Worm (Caenorhabditis elegans) whole organism, early embryonic: ENCODE data around the gene F10C2.7.

ENCODE experiments used
- B0310.2 ChIP-seq: sonication (generic microtip); optimal IDR thresholded peaks from 2 replicates; lab custom pipeline; 2016; ENCODE audit warnings: mild to moderate bottlenecking, missing genetic modification characterization, missing compliant biosample characterization
- F13C5.2 ChIP-seq: sonication (generic microtip); optimal IDR thresholded peaks from 2 replicates; lab custom pipeline; 2017; ENCODE audit warnings: mild to moderate bottlenecking, missing genetic modification characterization, inconsistent platforms, missing compliant biosample characterization
- aly-1 ChIP-seq: sonication (generic microtip); optimal IDR thresholded peaks from 2 replicates; lab custom pipeline; 2016; ENCODE audit warnings: missing genetic modification characterization, missing compliant biosample characterization
- ama-1 ChIP-seq: fragments of 150-350 bp; optimal IDR thresholded peaks from 2 replicates; lab custom pipeline; 2014
- ceh-13 ChIP-seq: fragments of 200-800 bp; sonication (Bioruptor generic); optimal IDR thresholded peaks from 2 replicates; lab custom pipeline; 2018; ENCODE audit warnings: mild to moderate bottlenecking, missing genetic modification characterization, missing compliant biosample characterization
- ceh-36 ChIP-seq: sonication (generic microtip); optimal IDR thresholded peaks from 2 replicates; lab custom pipeline; 2016; ENCODE audit warnings: missing genetic modification characterization, inconsistent platforms, missing compliant biosample characterization
- ets-7 ChIP-seq: sonication (generic microtip); optimal IDR thresholded peaks from 2 replicates; lab custom pipeline; 2016; ENCODE audit warnings: missing genotype, missing genetic modification characterization, missing compliant biosample characterization
- flt-1 ChIP-seq: fragments of 200-800 bp; sonication (Bioruptor generic); IDR thresholded peaks from 2 replicates; pipeline ENCODE4 v1.3.6; 2022; ENCODE audit warnings: missing genetic modification characterization, missing compliant biosample characterization
- hmbx-1 ChIP-seq: sonication (generic microtip); optimal IDR thresholded peaks from 2 replicates; lab custom pipeline; 2016; ENCODE audit warnings: mild to moderate bottlenecking, missing genetic modification characterization, missing compliant biosample characterization
- hmg-4 ChIP-seq: fragments of 200-800 bp; sonication (Bioruptor generic); optimal IDR thresholded peaks from 2 replicates; lab custom pipeline; 2018; ENCODE audit warnings: mild to moderate bottlenecking, missing genetic modification characterization, missing compliant biosample characterization
- hnd-1 ChIP-seq: sonication (generic microtip); optimal IDR thresholded peaks from 2 replicates; lab custom pipeline; 2016; ENCODE audit warnings: missing genetic modification characterization, missing compliant biosample characterization
- pes-1 ChIP-seq: fragments of 200-800 bp; sonication (Bioruptor generic); IDR thresholded peaks from 2 replicates; pipeline ENCODE4 v1.3.6; 2022; ENCODE audit warnings: missing genetic modification reagents, missing genetic modification characterization, missing compliant biosample characterization
- scrt-1 ChIP-seq: fragments of 200-800 bp; sonication (Bioruptor generic); IDR thresholded peaks from 2 replicates; pipeline ENCODE4 v1.3.6; 2022; ENCODE audit warnings: missing genetic modification characterization, missing compliant biosample characterization
- sea-1 ChIP-seq: fragments of 200-800 bp; sonication (Bioruptor generic); conservative IDR thresholded peaks from 2 replicates; pipeline ENCODE4 v1.3.6; 2022; ENCODE audit warnings: missing genetic modification characterization, missing compliant biosample characterization
- tbx-11 ChIP-seq: fragments of 200-800 bp; sonication (Bioruptor generic); IDR thresholded peaks from 2 replicates; pipeline ENCODE4 v1.3.6; 2022; ENCODE audit warnings: missing genetic modification characterization, missing compliant biosample characterization
- tbx-37 ChIP-seq: fragments of 200-800 bp; sonication (Bioruptor generic); conservative IDR thresholded peaks from 2 replicates; pipeline ENCODE4 v1.3.6; 2022; ENCODE audit warnings: missing genetic modification reagents, missing genetic modification characterization, missing compliant biosample characterization
- tra-4 ChIP-seq: sonication (generic microtip); optimal IDR thresholded peaks from 2 replicates; lab custom pipeline; 2017; ENCODE audit warnings: missing genetic modification characterization, missing compliant biosample characterization

F10C2.7 gene

DNA sequence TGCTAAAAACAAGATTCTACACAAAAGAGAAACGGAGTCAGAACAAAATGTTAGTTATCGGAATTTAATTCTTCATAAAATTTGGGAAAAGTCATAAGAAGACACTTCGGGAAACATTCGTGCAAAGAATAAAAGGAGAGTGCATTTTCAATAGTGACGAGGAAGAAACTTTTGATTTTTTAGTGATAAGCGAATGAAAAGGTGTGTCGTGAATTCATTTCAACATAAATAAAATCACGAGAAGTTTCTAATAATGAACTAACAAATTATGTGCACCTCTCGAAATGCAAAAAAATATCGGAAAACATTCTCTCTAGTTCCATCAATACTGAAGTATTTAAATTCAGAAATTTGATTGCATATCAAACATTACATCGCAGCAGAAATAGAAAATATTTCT is 22.3 kb downstream of the F10C2.7 start:
- TF ChIP-seq hnd-1 (tag; lab: Kevin White, UChicago) (no peak), aly-1 (tag; lab: Kevin White, UChicago) (no peak), ets-7 (tag; lab: Kevin White, UChicago) (no peak), pes-1 (GFP tag; lab: Robert Waterston, UW) (no peak), ceh-36 (tag; lab: Kevin White, UChicago) (no peak), tbx-37 (GFP tag; lab: Robert Waterston, UW) (no peak), F13C5.2 (tag; lab: Kevin White, UChicago) (no peak), tbx-11 (GFP tag; lab: Robert Waterston, UW) (no peak), hmg-4 (GFP tag; lab: Kevin White, UChicago) (no peak), flt-1 (GFP tag; lab: Robert Waterston, UW) (no peak)

DNA sequence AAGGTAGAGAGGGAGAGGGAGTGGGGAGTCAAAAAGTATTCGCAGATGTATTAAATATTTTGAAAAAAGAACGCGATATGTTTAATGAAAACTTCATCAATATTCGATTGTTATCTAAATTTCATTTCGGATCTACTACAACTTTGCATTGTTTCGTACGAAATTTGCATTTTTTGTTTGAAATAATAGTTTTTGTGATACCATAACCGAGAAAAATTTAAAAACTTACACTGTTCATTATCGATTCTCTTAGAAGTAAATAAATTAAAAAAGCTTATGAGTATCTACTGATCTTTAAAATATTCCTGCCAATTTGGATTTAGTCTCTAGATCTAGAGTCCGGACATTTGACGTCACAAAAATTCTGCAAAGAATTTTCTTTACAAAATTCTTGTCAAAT is 26.6 kb downstream of the F10C2.7 start, which contains the start of gene R07B7.9:
Gene R07B7.9 (minus strand): TSS at position 101 of the 400 bp plus-strand sequence.
- no peak for TF ChIP-seq aly-1 (tag; lab: Kevin White, UChicago)
- no peak for TF ChIP-seq F13C5.2 (tag; lab: Kevin White, UChicago)
- TF ChIP-seq ama-1 (lab: Kevin White, UChicago) = no peak
- TF ChIP-seq hmbx-1 (tag; lab: Kevin White, UChicago) = no peak
- TF ChIP-seq scrt-1 = no peak
- no peak for TF ChIP-seq tbx-11 (GFP tag; lab: Robert Waterston, UW)
- no peak for TF ChIP-seq ceh-13 (GFP tag; lab: Kevin White, UChicago)
- no peak for TF ChIP-seq pes-1 (GFP tag; lab: Robert Waterston, UW)

DNA sequence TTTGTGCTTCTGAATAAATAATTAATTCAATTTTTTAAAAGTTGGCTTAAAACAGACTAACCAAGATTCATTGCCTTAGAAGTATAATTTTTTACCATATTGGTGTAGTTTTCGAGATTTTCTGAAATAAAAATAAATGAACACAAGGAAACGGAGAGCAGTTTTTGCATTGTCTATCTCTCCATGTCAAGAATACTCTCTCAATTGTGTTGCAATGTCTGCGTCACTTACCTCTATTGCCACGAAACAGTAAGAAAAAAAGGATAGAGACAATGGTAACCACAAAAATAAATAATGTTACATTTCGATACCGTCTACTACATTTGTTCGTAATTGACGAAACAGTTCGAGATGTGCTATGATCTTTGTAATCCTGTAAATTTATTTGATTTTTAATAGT is 29.2 kb downstream of the F10C2.7 start, which contains the start of gene R07B7.10:
Gene R07B7.10 (plus strand): TSS at position 285 of the 400 bp plus-strand sequence.
- TF ChIP-seq F13C5.2 (tag; lab: Kevin White, UChicago) (no peak), ama-1 (lab: Kevin White, UChicago) (no peak), B0310.2 (tag; lab: Kevin White, UChicago) (no peak), tbx-37 (GFP tag; lab: Robert Waterston, UW) (no peak), ceh-36 (tag; lab: Kevin White, UChicago) (no peak), hnd-1 (tag; lab: Kevin White, UChicago) (no peak), hmbx-1 (tag; lab: Kevin White, UChicago) (no peak), aly-1 (tag; lab: Kevin White, UChicago) (no peak), flt-1 (GFP tag; lab: Robert Waterston, UW) (no peak), ceh-13 (GFP tag; lab: Kevin White, UChicago) (no peak)

DNA sequence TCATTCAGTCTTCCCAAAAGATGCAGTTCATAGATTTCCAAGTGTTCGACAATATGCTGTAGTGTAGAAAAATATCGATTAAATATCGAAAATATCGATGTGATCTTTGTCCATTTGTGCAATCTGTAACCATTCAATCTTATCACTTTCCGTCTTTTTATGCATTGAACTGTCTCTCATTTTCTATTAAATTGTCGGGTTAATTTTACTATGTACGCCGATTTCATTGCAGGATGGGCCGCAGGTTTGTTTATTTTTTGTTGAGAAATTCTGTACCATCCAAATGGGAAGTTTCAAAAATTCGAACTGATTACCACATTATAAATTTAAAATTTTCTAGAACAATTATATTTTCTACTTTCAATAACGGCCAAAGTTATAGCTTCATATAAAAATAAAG is 30.5 kb downstream of the F10C2.7 start, which contains the start of gene R07B7.8:
Gene R07B7.8 (minus strand): TSS at position 101 of the 400 bp plus-strand sequence.
- TF ChIP-seq tbx-11 (GFP tag; lab: Robert Waterston, UW) = no peak
- no peak for TF ChIP-seq ets-7 (tag; lab: Kevin White, UChicago)
- TF ChIP-seq pes-1 (GFP tag; lab: Robert Waterston, UW) = no peak
- no peak for TF ChIP-seq sea-1
- no peak for TF ChIP-seq B0310.2 (tag; lab: Kevin White, UChicago)
- no peak for TF ChIP-seq ama-1 (lab: Kevin White, UChicago)
- TF ChIP-seq ceh-13 (GFP tag; lab: Kevin White, UChicago) = no peak
- no peak for TF ChIP-seq tbx-37 (GFP tag; lab: Robert Waterston, UW)
- no peak for TF ChIP-seq tra-4
- no peak for TF ChIP-seq flt-1 (GFP tag; lab: Robert Waterston, UW)
- no peak for TF ChIP-seq hnd-1 (tag; lab: Kevin White, UChicago)
- TF ChIP-seq ceh-36 (tag; lab: Kevin White, UChicago) = no peak
- TF ChIP-seq scrt-1 = no peak
- no peak for TF ChIP-seq hmg-4 (GFP tag; lab: Kevin White, UChicago)
- no peak for TF ChIP-seq aly-1 (tag; lab: Kevin White, UChicago)

DNA sequence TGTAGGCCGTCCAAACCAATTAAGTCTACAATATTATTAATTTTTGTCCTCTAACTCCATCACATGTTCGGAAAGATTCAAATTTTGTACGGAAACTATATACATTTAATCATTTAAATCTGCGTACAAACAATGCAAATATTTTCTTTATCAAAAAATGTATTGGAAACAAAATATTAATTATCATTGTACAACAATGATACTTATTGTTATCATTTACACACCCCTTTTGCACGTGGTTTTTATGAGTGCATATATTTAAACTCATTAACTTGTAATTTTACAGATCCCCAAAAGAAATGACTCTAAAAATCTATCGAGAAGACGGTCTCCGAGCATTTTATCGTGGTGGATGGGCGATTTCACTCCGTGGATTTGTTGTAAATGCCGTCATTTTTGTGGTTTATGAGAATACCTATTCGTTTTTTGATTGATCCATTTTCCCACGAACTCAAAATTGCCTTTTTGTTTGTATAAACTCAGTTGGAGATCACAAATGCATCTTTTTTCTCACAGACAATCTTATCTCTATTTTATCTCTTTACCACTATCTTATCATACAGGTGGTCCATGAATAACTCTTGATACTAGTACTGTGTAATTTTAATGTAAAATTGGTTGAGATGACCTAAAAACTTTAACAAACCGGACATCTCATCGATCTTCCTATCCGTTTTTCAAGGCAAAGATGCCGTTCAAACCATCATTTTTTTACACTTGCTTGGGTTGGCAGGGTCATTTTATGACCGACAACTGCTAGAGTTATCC is 32.4 kb downstream of the F10C2.7 start:
- TF ChIP-seq pes-1 (GFP tag; lab: Robert Waterston, UW) = no peak
- no peak for TF ChIP-seq ama-1 (lab: Kevin White, UChicago)
- no peak for TF ChIP-seq hmbx-1 (tag; lab: Kevin White, UChicago)
- no peak for TF ChIP-seq ets-7 (tag; lab: Kevin White, UChicago)
- no peak for TF ChIP-seq aly-1 (tag; lab: Kevin White, UChicago)
- no peak for TF ChIP-seq ceh-13 (GFP tag; lab: Kevin White, UChicago)
- TF ChIP-seq hnd-1 (tag; lab: Kevin White, UChicago) = no peak
- no peak for TF ChIP-seq flt-1 (GFP tag; lab: Robert Waterston, UW)
- TF ChIP-seq scrt-1 = no peak
- TF ChIP-seq tra-4 = no peak
- TF ChIP-seq B0310.2 (tag; lab: Kevin White, UChicago) = no peak
- no peak for TF ChIP-seq hmg-4 (GFP tag; lab: Kevin White, UChicago)
- TF ChIP-seq tbx-11 (GFP tag; lab: Robert Waterston, UW) = no peak
- TF ChIP-seq ceh-36 (tag; lab: Kevin White, UChicago) = no peak
- TF ChIP-seq tbx-37 (GFP tag; lab: Robert Waterston, UW) = no peak

DNA sequence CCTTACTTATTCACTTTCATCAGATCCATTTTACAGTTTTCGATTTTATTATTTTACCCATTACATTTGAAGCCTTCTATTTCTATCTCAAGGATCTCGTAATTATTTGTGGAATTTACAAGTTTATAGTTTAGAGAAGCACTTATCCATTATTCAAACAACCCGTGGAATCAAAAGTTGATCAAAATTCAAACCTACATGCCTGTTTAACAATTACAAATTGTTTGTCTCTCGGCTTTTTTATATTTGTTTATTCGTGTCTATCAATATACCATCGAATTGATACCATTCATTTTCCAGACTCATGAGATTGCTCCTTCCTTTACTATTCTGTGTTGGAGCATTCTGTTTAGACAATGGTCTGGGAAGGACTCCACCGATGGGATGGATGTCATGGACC is 33.2 kb downstream of the F10C2.7 start, which contains the start of gene gana-1:
Gene gana-1 (plus strand): TSS at position 301 of the 400 bp plus-strand sequence.
- TF ChIP-seq B0310.2 (tag; lab: Kevin White, UChicago) (no peak), pes-1 (GFP tag; lab: Robert Waterston, UW) (no peak), ets-7 (tag; lab: Kevin White, UChicago) (no peak), aly-1 (tag; lab: Kevin White, UChicago) (no peak), F13C5.2 (tag; lab: Kevin White, UChicago) (no peak), ceh-36 (tag; lab: Kevin White, UChicago) (no peak), scrt-1 (no peak), ceh-13 (GFP tag; lab: Kevin White, UChicago) (no peak), hmbx-1 (tag; lab: Kevin White, UChicago) (no peak), hnd-1 (tag; lab: Kevin White, UChicago) (no peak), ama-1 (lab: Kevin White, UChicago) (no peak), sea-1 (no peak), hmg-4 (GFP tag; lab: Kevin White, UChicago) (no peak)
